Worm (Caenorhabditis elegans) whole organism, young adult: ENCODE results near the gene twk-32.

Experiments
- F10E7.11 ChIP-seq: sonication (generic microtip); optimal IDR thresholded peaks from 2 replicates; lab custom pipeline; 2017; ENCODE audit warnings: mild to moderate bottlenecking, missing genetic modification characterization, moderate library complexity, missing compliant biosample characterization
- F33H1.4 ChIP-seq: fragments of 200-800 bp; sonication (Bioruptor generic); IDR thresholded peaks from 2 replicates; pipeline ENCODE4 v1.3.6; 2022; ENCODE audit warnings: missing genetic modification reagents, missing genetic modification characterization, missing compliant biosample characterization
- F49E8.2 ChIP-seq: sonication (generic microtip); optimal IDR thresholded peaks from 3 replicates; lab custom pipeline; 2017; ENCODE audit warnings: missing genetic modification characterization, mild to moderate bottlenecking, missing compliant biosample characterization, antibody characterized with exemption, moderate library complexity; ENCODE audit not compliant: insufficient read depth
- F52B5.7 ChIP-seq: sonication (generic microtip); optimal IDR thresholded peaks from 2 replicates; lab custom pipeline; 2016; ENCODE audit warnings: mild to moderate bottlenecking, missing genetic modification characterization, missing compliant biosample characterization
- F55B11.4 ChIP-seq: sonication (generic microtip); optimal IDR thresholded peaks from 2 replicates; lab custom pipeline; 2016; ENCODE audit warnings: missing compliant biosample characterization, missing genetic modification characterization, borderline replicate concordance; ENCODE audit not compliant: insufficient read depth
- F57C9.4 ChIP-seq: sonication (generic microtip); optimal IDR thresholded peaks from 2 replicates; lab custom pipeline; 2017; ENCODE audit warnings: mild to moderate bottlenecking, missing genetic modification characterization, missing compliant biosample characterization
- K11D2.4 ChIP-seq: fragments of 200-800 bp; sonication (Bioruptor generic); IDR thresholded peaks from 2 replicates; pipeline ENCODE4 v1.3.6; 2022; ENCODE audit warnings: missing genetic modification reagents, missing genetic modification characterization, missing compliant biosample characterization
- T07F8.4 ChIP-seq: sonication (generic microtip); optimal IDR thresholded peaks from 2 replicates; lab custom pipeline; 2016; ENCODE audit warnings: mild to moderate bottlenecking, missing genetic modification characterization, moderate library complexity, missing compliant biosample characterization
- Y53F4B.3 ChIP-seq: fragments of 200-800 bp; sonication (Bioruptor generic); IDR thresholded peaks from 2 replicates; pipeline ENCODE4 v1.3.6; 2022; ENCODE audit warnings: missing genetic modification reagents, missing genetic modification characterization, missing compliant biosample characterization
- akir-1 ChIP-seq: fragments of 200-800 bp; sonication (Bioruptor generic); optimal IDR thresholded peaks from 2 replicates; lab custom pipeline; 2018; ENCODE audit warnings: mild to moderate bottlenecking, missing genetic modification characterization, moderate library complexity, missing compliant biosample characterization
- athp-1 ChIP-seq: sonication (generic microtip); optimal IDR thresholded peaks from 2 replicates; lab custom pipeline; 2017; ENCODE audit warnings: mild to moderate bottlenecking, missing genetic modification characterization, missing compliant biosample characterization
- attf-6 ChIP-seq: fragments of 200-800 bp; sonication (Bioruptor generic); IDR thresholded peaks from 2 replicates; pipeline ENCODE4 v1.3.6; 2022; ENCODE audit warnings: missing genetic modification reagents, missing genetic modification characterization, missing compliant biosample characterization
- bed-2 ChIP-seq: fragments of 200-800 bp; sonication (Bioruptor generic); IDR thresholded peaks from 2 replicates; pipeline ENCODE4 v1.3.6; 2022; ENCODE audit warnings: missing genetic modification reagents, missing genetic modification characterization, missing compliant biosample characterization
- cebp-1 ChIP-seq, 2 experiments: fragments of 200-800 bp in 1 of 2; sonication (Bioruptor generic) in 1 of 2; sonication (generic microtip) in 1 of 2; IDR thresholded peaks in 1 of 2; optimal IDR thresholded peaks in 1 of 2; 2 replicates each; pipeline versions ENCODE4 v1.3.6 to Lab custom; 2017 to 2022; ENCODE audit warnings: missing compliant biosample characterization in 2 of 2, missing genetic modification characterization in 2 of 2, mild to moderate bottlenecking in 1 of 2, missing genetic modification reagents in 1 of 2, moderate library complexity in 1 of 2
- cebp-2 ChIP-seq: fragments of 200-800 bp; sonication (Bioruptor generic); IDR thresholded peaks from 2 replicates; pipeline ENCODE4 v1.3.6; 2022; ENCODE audit warnings: missing genetic modification characterization, missing compliant biosample characterization
- ceh-100 ChIP-seq: fragments of 200-800 bp; sonication (Bioruptor generic); IDR thresholded peaks from 2 replicates; pipeline ENCODE4 v1.3.6; 2022; ENCODE audit warnings: missing genetic modification reagents, missing genetic modification characterization, missing compliant biosample characterization
- dpff-1 ChIP-seq: sonication (generic microtip); optimal IDR thresholded peaks from 2 replicates; lab custom pipeline; 2017; ENCODE audit warnings: mild to moderate bottlenecking, missing genetic modification characterization, missing compliant biosample characterization
- dpl-1 ChIP-seq: fragments of 150-350 bp; optimal IDR thresholded peaks from 2 replicates; lab custom pipeline; 2014; ENCODE audit warnings: missing biosample characterization, missing genetic modification reagents, missing genetic modification characterization
- egrh-3 ChIP-seq: fragments of 200-800 bp; sonication (Bioruptor generic); IDR thresholded peaks from 2 replicates; pipeline ENCODE4 v1.3.6; 2022; ENCODE audit warnings: missing genetic modification reagents, missing genetic modification characterization, missing compliant biosample characterization
- fkh-3 ChIP-seq: sonication (generic microtip); optimal IDR thresholded peaks from 2 replicates; lab custom pipeline; 2016; ENCODE audit warnings: mild to moderate bottlenecking, missing genetic modification characterization, missing compliant biosample characterization
- hmg-1.2 ChIP-seq: fragments of 200-800 bp; sonication (Bioruptor generic); IDR thresholded peaks from 2 replicates; pipeline ENCODE4 v1.3.6; 2022; ENCODE audit warnings: missing genetic modification reagents, missing genetic modification characterization, missing compliant biosample characterization
- let-526 ChIP-seq: fragments of 200-800 bp; sonication (Bioruptor generic); IDR thresholded peaks from 2 replicates; pipeline ENCODE4 v1.3.6; 2022; ENCODE audit warnings: missing genetic modification reagents, missing genetic modification characterization, missing compliant biosample characterization
- lin-35 ChIP-seq, 3 experiments: fragments of 150-350 bp in 2 of 3; sonication (generic microtip) in 1 of 3; optimal IDR thresholded peaks; 2 replicates each; lab custom pipeline; 2014 to 2018; ENCODE audit warnings: missing biosample characterization in 3 of 3, missing genetic modification characterization in 3 of 3, missing genetic modification reagents in 3 of 3
- lsl-1 ChIP-seq: fragments of 200-800 bp; sonication (Bioruptor generic); optimal IDR thresholded peaks from 2 replicates; lab custom pipeline; 2018; ENCODE audit warnings: mild to moderate bottlenecking, missing genetic modification characterization, moderate library complexity, missing compliant biosample characterization
- madf-8 ChIP-seq: fragments of 200-800 bp; sonication (Bioruptor generic); conservative IDR thresholded peaks from 2 replicates; pipeline ENCODE4 v1.3.6; 2022; ENCODE audit warnings: missing genetic modification reagents, missing genetic modification characterization, missing compliant biosample characterization
- mel-28 ChIP-seq: sonication (generic microtip); optimal IDR thresholded peaks from 2 replicates; lab custom pipeline; 2016; ENCODE audit warnings: borderline replicate concordance, mild to moderate bottlenecking, missing genetic modification characterization, missing compliant biosample characterization
- mxl-1 ChIP-seq: sonication (generic microtip); optimal IDR thresholded peaks from 2 replicates; lab custom pipeline; 2016; ENCODE audit warnings: missing genetic modification characterization, missing compliant biosample characterization
- nfya-1 ChIP-seq: sonication (generic microtip); optimal IDR thresholded peaks from 2 replicates; lab custom pipeline; 2017; ENCODE audit warnings: antibody characterized with exemption, missing compliant biosample characterization, missing genetic modification characterization, borderline replicate concordance; ENCODE audit not compliant: insufficient read depth
- nfya-2 ChIP-seq: fragments of 200-800 bp; sonication (Bioruptor generic); IDR thresholded peaks from 2 replicates; pipeline ENCODE4 v1.3.6; 2022; ENCODE audit warnings: missing genetic modification reagents, missing genetic modification characterization, missing compliant biosample characterization
- nfyb-1 ChIP-seq: fragments of 200-800 bp; sonication (Bioruptor generic); IDR thresholded peaks from 2 replicates; pipeline ENCODE4 v1.3.6; 2022; ENCODE audit warnings: missing genetic modification reagents, missing genetic modification characterization, missing compliant biosample characterization
- nhr-179 ChIP-seq: sonication (generic microtip); optimal IDR thresholded peaks from 2 replicates; lab custom pipeline; 2016; ENCODE audit warnings: mild to moderate bottlenecking, missing genetic modification characterization, missing compliant biosample characterization
- nhr-80 ChIP-seq: sonication (generic microtip); optimal IDR thresholded peaks from 2 replicates; lab custom pipeline; 2016; ENCODE audit warnings: missing genetic modification characterization, missing compliant biosample characterization
- pbrm-1 ChIP-seq: fragments of 200-800 bp; sonication (Bioruptor generic); IDR thresholded peaks from 2 replicates; pipeline ENCODE4 v1.3.6; 2022; ENCODE audit warnings: missing genetic modification reagents, missing genetic modification characterization, missing compliant biosample characterization
- pha-4 ChIP-seq: fragments of 150-350 bp; sonication (generic microtip); optimal IDR thresholded peaks from 2 replicates; lab custom pipeline; 2014; ENCODE audit warnings: missing biosample characterization, missing genetic modification reagents, missing genetic modification characterization
- rec-8 ChIP-seq, 2 experiments: sonication (generic microtip); optimal IDR thresholded peaks; 2 replicates each; lab custom pipeline; 2016; ENCODE audit warnings: mild to moderate bottlenecking in 2 of 2, missing genetic modification characterization in 2 of 2, missing genetic modification reagents in 2 of 2, missing genotype in 2 of 2, missing biosample characterization in 1 of 2, missing compliant biosample characterization in 1 of 2, moderate library complexity in 1 of 2
- sdz-38 ChIP-seq: sonication (generic microtip); optimal IDR thresholded peaks from 2 replicates; lab custom pipeline; 2016; ENCODE audit warnings: missing genotype, missing genetic modification characterization, missing compliant biosample characterization
- snpc-1.3 ChIP-seq: sonication (generic microtip); optimal IDR thresholded peaks from 2 replicates; lab custom pipeline; 2017; ENCODE audit warnings: missing genetic modification characterization, mild to moderate bottlenecking, missing compliant biosample characterization, antibody characterized with exemption, moderate library complexity, missing genotype, missing genetic modification reagents; ENCODE audit not compliant: insufficient read depth
- snpc-3.4 ChIP-seq: sonication (generic microtip); optimal IDR thresholded peaks from 2 replicates; lab custom pipeline; 2017; ENCODE audit warnings: missing genetic modification characterization, mild to moderate bottlenecking, missing compliant biosample characterization, antibody characterized with exemption, moderate library complexity, missing genotype, missing genetic modification reagents
- tbx-9 ChIP-seq: sonication (generic microtip); optimal IDR thresholded peaks from 2 replicates; lab custom pipeline; 2016; ENCODE audit warnings: borderline replicate concordance, missing genetic modification characterization, inconsistent platforms, missing compliant biosample characterization
- zfh-2 ChIP-seq: fragments of 200-800 bp; sonication (Bioruptor generic); conservative IDR thresholded peaks from 2 replicates; pipeline ENCODE4 v1.3.6; 2022; ENCODE audit warnings: missing genetic modification reagents, missing genetic modification characterization, missing compliant biosample characterization
- ztf-28 ChIP-seq: fragments of 200-800 bp; sonication (Bioruptor generic); IDR thresholded peaks from 2 replicates; pipeline ENCODE4 v1.3.6; 2022; ENCODE audit warnings: missing genetic modification reagents, missing genetic modification characterization, missing compliant biosample characterization
- ztf-6 ChIP-seq: fragments of 200-800 bp; sonication (Bioruptor generic); IDR thresholded peaks from 2 replicates; pipeline ENCODE4 v1.3.6; 2022; ENCODE audit warnings: missing genetic modification reagents, missing genetic modification characterization, missing compliant biosample characterization

Gene twk-32

DNA sequence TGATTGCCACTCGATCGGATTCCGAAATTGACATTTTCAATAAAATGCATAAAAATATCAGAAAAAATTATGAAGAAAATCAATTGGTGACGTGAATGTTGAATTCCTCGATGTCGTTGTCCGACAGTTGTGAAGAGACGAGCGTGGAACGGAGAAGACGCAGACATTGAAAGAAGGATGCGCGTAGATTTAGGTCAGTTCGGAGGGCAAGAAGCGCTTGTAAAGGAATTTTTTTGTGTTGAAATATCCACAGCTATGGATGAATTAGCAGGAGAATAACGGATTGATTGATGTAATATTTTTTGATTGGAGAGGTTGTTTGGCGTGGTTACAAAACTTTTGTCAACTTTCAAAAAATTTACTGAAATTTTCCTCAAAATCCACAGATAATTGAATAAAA is 28.1 kb upstream of the twk-32 start, which contains the start of gene F20G2.3:
TSS of gene F20G2.3 (minus strand) at position 101 of the 400 bp plus-strand sequence.
- TF ChIP-seq pbrm-1 (GFP tag; lab: Robert Waterston, UW): no peak

- no peak for TF ChIP-seq athp-1 (tag; lab: Kevin White, UChicago)
- no peak for TF ChIP-seq lsl-1 (GFP tag; lab: Kevin White, UChicago)
- no peak for TF ChIP-seq nhr-179 (tag; lab: Kevin White, UChicago)
- no peak for TF ChIP-seq lin-35 (GFP tag; optimal IDR thresholded peaks at IDR 0.05; lab: Kevin White, UChicago)
- no peak for TF ChIP-seq ceh-100
- no peak for TF ChIP-seq fkh-3
- TF ChIP-seq F55B11.4 (tag; lab: Kevin White, UChicago): no peak
- TF ChIP-seq sdz-38: no peak
- no peak for TF ChIP-seq F10E7.11
- TF ChIP-seq ztf-28 (GFP tag; lab: Robert Waterston, UW): no peak
- TF ChIP-seq zfh-2: no peak
- no peak for TF ChIP-seq madf-8 (GFP tag; lab: Robert Waterston, UW)
- no peak for TF ChIP-seq nfya-1 (tag; lab: Kevin White, UChicago)
- no peak for TF ChIP-seq mel-28 (tag; lab: Kevin White, UChicago)
- no peak for TF ChIP-seq cebp-1 (GFP tag; IDR thresholded peaks at IDR 0.05; lab: Robert Waterston, UW)
- no peak for TF ChIP-seq cebp-1 (tag; optimal IDR thresholded peaks at IDR 0.05; lab: Kevin White, UChicago)
- TF ChIP-seq, all 124 proteins: peak for 0
Measured at ce11 chrV:13768941-13769436, 27.5 kb upstream of the twk-32 start, which contains the start of gene nas-24. Gene nas-24, plus strand, starts transcription at chrV:13769386.

ce11 chrV:13771209-13771608 is 25.2 kb upstream of the twk-32 start, which contains the start of gene F20G2.5:
Gene F20G2.5, plus strand, starts transcription at chrV:13771509.
- no peak for TF ChIP-seq snpc-1.3
- TF ChIP-seq F33H1.4 (GFP tag; lab: Robert Waterston, UW): no peak
- TF ChIP-seq ztf-6 (GFP tag; lab: Robert Waterston, UW): no peak
- no peak for TF ChIP-seq bed-2 (GFP tag; lab: Robert Waterston, UW)
- TF ChIP-seq pha-4 (tag; lab: Kevin White, UChicago): no peak
- no peak for TF ChIP-seq let-526 (GFP tag; lab: Robert Waterston, UW)
- no peak for TF ChIP-seq cebp-2 (GFP tag; lab: Robert Waterston, UW)
- TF ChIP-seq dpff-1: no peak
- no peak for TF ChIP-seq F49E8.2 (tag; lab: Kevin White, UChicago)
- no peak for TF ChIP-seq snpc-3.4

DNA sequence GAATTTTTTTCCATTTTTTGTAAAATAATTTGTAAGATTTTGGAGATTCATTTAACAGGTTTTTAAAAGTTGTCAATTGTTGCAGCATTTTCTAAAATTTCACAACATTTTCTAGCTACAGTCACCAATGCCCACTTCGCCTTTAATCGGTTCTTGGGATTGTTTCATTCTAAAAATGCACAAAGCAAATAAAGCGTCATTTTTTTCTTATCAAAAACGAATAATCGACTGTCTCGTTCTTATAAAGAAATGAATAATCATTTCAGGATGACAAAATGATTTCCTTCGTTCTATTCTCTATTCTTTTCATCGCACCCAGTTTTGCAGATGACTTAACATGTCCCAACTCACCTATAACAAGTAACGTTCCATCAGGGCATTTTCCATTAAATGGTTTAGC is 20.9 kb upstream of the twk-32 start, which contains the start of gene F53C11.1:
TSS of gene F53C11.1 (plus strand) at position 268 of the 400 bp plus-strand sequence.
- TF ChIP-seq F52B5.7: no peak
- TF ChIP-seq madf-8 (GFP tag; lab: Robert Waterston, UW): no peak
- TF ChIP-seq nhr-80 (tag; lab: Kevin White, UChicago): peak; percentile 46
- TF ChIP-seq Y53F4B.3 (GFP tag; lab: Robert Waterston, UW): no peak

- TF ChIP-seq tbx-9 (tag; lab: Kevin White, UChicago) (no peak), dpl-1 (GFP tag; lab: Kevin White, UChicago) (no peak), nfyb-1 (GFP tag; lab: Robert Waterston, UW) (no peak), attf-6 (no peak), egrh-3 (no peak), F57C9.4 (tag; lab: Kevin White, UChicago) (no peak), rec-8 (tag; optimal IDR thresholded peaks at IDR 0.05; lab: Kevin White, UChicago) (no peak), K11D2.4 (no peak), nfya-2 (GFP tag; lab: Robert Waterston, UW) (no peak), hmg-1.2 (no peak), T07F8.4 (tag; lab: Kevin White, UChicago) (no peak), akir-1 (GFP tag; lab: Kevin White, UChicago) (no peak), mxl-1 (tag; lab: Kevin White, UChicago) (no peak)
Measured at ce11 chrV:13777857-13778256, 18.6 kb upstream of the twk-32 start, which contains the start of gene F53C11.9. Gene F53C11.9, plus strand, starts transcription at chrV:13778015.
